Worm (Caenorhabditis elegans): Measurements from ENCODE around the gene sgt-1.

- no peak for TF ChIP-seq unc-42 (tag; optimal IDR thresholded peaks at IDR 0.05)
- TF ChIP-seq fax-1 (tag; optimal IDR thresholded peaks at IDR 0.05) = no peak
- TF ChIP-seq pros-1 (tag; optimal IDR thresholded peaks at IDR 0.05) = no peak
- TF ChIP-seq ets-4 (tag; optimal IDR thresholded peaks at IDR 0.05) = no peak
- no peak for TF ChIP-seq ceh-6 (GFP tag; optimal IDR thresholded peaks at IDR 0.05)
- TF ChIP-seq madf-2 (tag; optimal IDR thresholded peaks at IDR 0.05) = no peak
- TF ChIP-seq ceh-18 (tag; optimal IDR thresholded peaks at IDR 0.05) = no peak
- no peak for TF ChIP-seq fkh-10 (GFP tag; optimal IDR thresholded peaks at IDR 0.05)
- no peak for TF ChIP-seq fkh-6 (tag; optimal IDR thresholded peaks at IDR 0.05)
- TF ChIP-seq elt-2 (tag; optimal IDR thresholded peaks at IDR 0.05) = no peak
- TF ChIP-seq ceh-30 (tag; optimal IDR thresholded peaks at IDR 0.05) = no peak
- no peak for TF ChIP-seq gmeb-2 (tag; optimal IDR thresholded peaks at IDR 0.05)
Observed at ce11 chrII:4905331-4905730, 1.7 kb upstream of the sgt-1 start.

Data from whole organism, late embryonic.